Worm (Caenorhabditis elegans) whole organism, young adult: ENCODE measurements around the gene T27E7.1.
"Not testable (repeated sequence)": the region's sequence is repeated elsewhere in the genome, so short reads cannot be mapped to it uniquely, and the experiment has no call there.

Experiments used
- F55B11.4 ChIP-seq: sonication (generic microtip); optimal IDR thresholded peaks from 2 replicates; lab custom pipeline; 2016; ENCODE audit warnings: missing compliant biosample characterization, missing genetic modification characterization, borderline replicate concordance; ENCODE audit not compliant: insufficient read depth
- ama-1 ChIP-seq, 3 experiments: fragments of 150-350 bp in 1 of 3; sonication (generic microtip) in 2 of 3; optimal IDR thresholded peaks; 2 replicates each; lab custom pipeline; 2014 to 2018; ENCODE audit warnings: missing biosample characterization in 2 of 3, missing genetic modification characterization in 2 of 3, missing genetic modification reagents in 2 of 3
- attf-3 ChIP-seq: fragments of 200-800 bp; sonication (Bioruptor generic); conservative IDR thresholded peaks from 2 replicates; pipeline ENCODE4 v1.3.6; 2022; ENCODE audit warnings: missing genetic modification reagents, missing genetic modification characterization, missing compliant biosample characterization
- ceh-27 ChIP-seq: fragments of 200-800 bp; sonication (Bioruptor generic); optimal IDR thresholded peaks from 2 replicates; lab custom pipeline; 2018; ENCODE audit warnings: mild to moderate bottlenecking, missing genetic modification characterization, moderate library complexity, missing compliant biosample characterization
- hlh-12 ChIP-seq: sonication (generic microtip); optimal IDR thresholded peaks from 2 replicates; lab custom pipeline; 2016; ENCODE audit warnings: missing genetic modification characterization, missing compliant biosample characterization
- nfya-1 ChIP-seq: sonication (generic microtip); optimal IDR thresholded peaks from 2 replicates; lab custom pipeline; 2017; ENCODE audit warnings: antibody characterized with exemption, missing compliant biosample characterization, missing genetic modification characterization, borderline replicate concordance; ENCODE audit not compliant: insufficient read depth

DNA sequence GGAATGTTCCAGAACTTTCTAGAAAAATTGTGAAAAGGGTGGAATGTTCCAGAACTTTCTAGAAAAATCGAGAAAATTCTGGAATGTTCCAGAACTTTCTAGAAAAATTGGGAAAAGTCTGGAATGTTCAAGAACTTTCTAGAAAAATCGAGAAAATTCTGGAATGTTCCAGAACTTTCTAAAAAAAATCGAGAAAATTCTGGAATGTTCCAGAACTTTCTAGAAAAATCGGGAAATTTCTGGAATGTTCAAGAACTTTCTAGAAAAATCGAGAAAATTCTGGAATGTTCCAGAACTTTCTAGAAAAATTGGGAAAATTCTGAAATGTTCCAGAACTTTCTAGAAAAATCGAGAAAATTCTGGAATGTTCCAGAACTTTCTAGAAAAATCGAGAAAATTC lies 39.0 kb upstream of the T27E7.1 start:
- TF ChIP-seq attf-3 (GFP tag; lab: Robert Waterston, UW); nfya-1 (tag; lab: Kevin White, UChicago); ceh-27; hlh-12 (tag; lab: Kevin White, UChicago); F55B11.4 (tag; lab: Kevin White, UChicago); ama-1 (optimal IDR thresholded peaks at IDR 0.05; lab: Kevin White, UChicago); ama-1 (GFP tag; optimal IDR thresholded peaks at IDR 0.05; lab: Kevin White, UChicago): not testable (repeated sequence)
